Fruit fly (Drosophila melanogaster): ENCODE measurements around the gene Rat1.
A peak's percentile ranks its signal among the peaks of the same experiment; 100 is the strongest.

The Rat1 gene

DNA sequence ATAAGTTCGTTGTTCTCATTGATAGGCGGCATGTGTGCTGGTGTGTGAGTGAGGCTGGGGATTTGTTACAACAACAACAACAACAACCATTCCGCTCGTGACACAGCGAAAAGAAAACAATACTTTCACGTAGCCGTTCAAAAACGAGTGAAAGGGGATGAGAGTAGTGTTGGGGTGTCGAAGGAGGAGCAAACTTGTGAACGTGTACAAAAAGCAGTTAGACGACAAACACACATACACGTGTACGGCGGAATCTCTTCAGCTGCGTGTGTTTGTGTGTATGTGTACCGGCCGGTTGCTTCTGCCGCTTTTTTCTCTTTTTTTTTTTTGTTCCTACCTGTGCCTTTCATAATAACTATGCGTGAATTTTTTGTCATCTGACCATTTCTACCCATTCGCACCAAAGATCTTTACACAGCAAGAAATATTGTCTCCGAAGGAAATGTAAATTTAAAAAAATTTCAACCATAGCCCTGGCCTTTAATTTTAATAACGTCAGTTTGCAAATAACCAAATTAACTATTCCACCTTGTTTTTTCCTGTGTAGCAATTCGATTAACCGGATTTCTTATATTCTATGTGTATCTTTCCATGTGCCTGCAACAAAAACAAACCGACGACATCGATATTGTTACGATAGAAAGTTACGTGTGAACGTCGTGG is 14.3 kb downstream of the Rat1 start (continued):
- peak; percentile 63 for TF ChIP-seq gsb-n (tag; optimal IDR thresholded peaks at IDR 0.05)
- peak; percentile 84; the same call in 1 of the 2 replicates for TF ChIP-seq CG14014 (GFP tag; IDR thresholded peaks at IDR 0.05)
- TF ChIP-seq CG30403 (GFP tag; optimal IDR thresholded peaks at IDR 0.05), result peak; percentile 74
- TF ChIP-seq CG43689 (GFP tag; IDR thresholded peaks at IDR 0.05), result no peak
- peak; percentile 93 for TF ChIP-seq Med (GFP tag)
- TF ChIP-seq pho (GFP tag; optimal IDR thresholded peaks at IDR 0.05), result peak; percentile 50
- TF ChIP-seq Hand (GFP tag; optimal IDR thresholded peaks at IDR 0.05), result no peak
- peak; percentile 48 for TF ChIP-seq org-1 (GFP tag; optimal IDR thresholded peaks at IDR 0.05)
- no peak; the same call in 1 of the 2 replicates for TF ChIP-seq Rx (GFP tag; IDR thresholded peaks at IDR 0.05)
- TF ChIP-seq CG31365 (tag; optimal IDR thresholded peaks at IDR 0.05), result peak; percentile 54
- peak; percentile 71 for TF ChIP-seq lilli (GFP tag; optimal IDR thresholded peaks at IDR 0.05)
- TF ChIP-seq Awh (GFP tag; IDR thresholded peaks at IDR 0.05), result no peak
- no peak for TF ChIP-seq Jarid2 (GFP tag; optimal IDR thresholded peaks at IDR 0.05)
- TF ChIP-seq CG6254 (GFP tag; optimal IDR thresholded peaks at IDR 0.05), result peak; percentile 69
- peak; percentile 53 for TF ChIP-seq CG13775 (GFP tag; optimal IDR thresholded peaks at IDR 0.05)
- no peak for TF ChIP-seq abd-A (tag; optimal IDR thresholded peaks at IDR 0.05)
- TF ChIP-seq CG32772 (GFP tag; IDR thresholded peaks at IDR 0.05), result no peak
- no peak for TF ChIP-seq CG31224 (GFP tag; IDR thresholded peaks at IDR 0.05)
- peak; percentile 73 for TF ChIP-seq Hsf (GFP tag; optimal IDR thresholded peaks at IDR 0.05)
- TF ChIP-seq CG7928 (GFP tag; optimal IDR thresholded peaks at IDR 0.05), result no peak
- peak; percentile 76 for TF ChIP-seq lab (GFP tag; optimal IDR thresholded peaks at IDR 0.05)
- TF ChIP-seq HLH3B (GFP tag; IDR thresholded peaks at IDR 0.05), result peak; percentile 81; the same call in 1 of the 2 replicates
- TF ChIP-seq Chrac-16 (GFP tag; optimal IDR thresholded peaks at IDR 0.05), result peak; percentile 62
- TF ChIP-seq CG8388 (GFP tag; optimal IDR thresholded peaks at IDR 0.05), result peak; percentile 74
- no peak; the same call in none of the 3 replicates for TF ChIP-seq ase (GFP tag; IDR thresholded peaks at IDR 0.05)
- TF ChIP-seq Sox102F (GFP tag; optimal IDR thresholded peaks at IDR 0.05), result no peak
- peak; percentile 89 for TF ChIP-seq zf30C (GFP tag; optimal IDR thresholded peaks at IDR 0.05)
- TF ChIP-seq NC2β (GFP tag; optimal IDR thresholded peaks at IDR 0.05), result peak; percentile 61
- TF ChIP-seq sim (GFP tag; IDR thresholded peaks at IDR 0.05), result peak; percentile 70; the same call in 1 of the 2 replicates
- TF ChIP-seq CG6689 (GFP tag; IDR thresholded peaks at IDR 0.05), result no peak; the same call in 1 of the 2 replicates
- TF ChIP-seq CG9797 (GFP tag; optimal IDR thresholded peaks at IDR 0.05), result no peak
- TF ChIP-seq dmrt11E (tag; optimal IDR thresholded peaks at IDR 0.05), result peak; percentile 66
- TF ChIP-seq CG9932 (GFP tag; IDR thresholded peaks at IDR 0.05), result no peak
- no peak for TF ChIP-seq dmrt99B (tag; optimal IDR thresholded peaks at IDR 0.05)
- no peak for TF ChIP-seq CG12071 (GFP tag; optimal IDR thresholded peaks at IDR 0.05)
- TF ChIP-seq CG34376 (GFP tag; optimal IDR thresholded peaks at IDR 0.05), result no peak
- no peak for TF ChIP-seq esg (GFP tag; conservative IDR thresholded peaks at IDR 0.05)
- peak; percentile 59 to 75 for TF ChIP-seq dpn (GFP tag; optimal IDR thresholded peaks at IDR 0.05)
- no peak for TF ChIP-seq toy (GFP tag; IDR thresholded peaks at IDR 0.05)
- TF ChIP-seq ssp (GFP tag; IDR thresholded peaks at IDR 0.05), result no peak; the same call in 1 of the 2 replicates
- TF ChIP-seq CG5180 (GFP tag; optimal IDR thresholded peaks at IDR 0.05), result no peak
- no peak for TF ChIP-seq hkb (optimal IDR thresholded peaks at IDR 0.05)
- TF ChIP-seq hkb (GFP tag; IDR thresholded peaks at IDR 0.05), result peak; percentile 90
- peak; percentile 67 to 75 for TF ChIP-seq chif (GFP tag; optimal IDR thresholded peaks at IDR 0.05)
- no peak for TF ChIP-seq CG7987 (GFP tag; optimal IDR thresholded peaks at IDR 0.05)
- TF ChIP-seq CG8089 (GFP tag; optimal IDR thresholded peaks at IDR 0.05), result peak; percentile 31
- TF ChIP-seq seq (GFP tag; IDR thresholded peaks at IDR 0.05), result peak; percentile 67; the same call in 1 of the 2 replicates
- TF ChIP-seq sc (optimal IDR thresholded peaks at IDR 0.05), result no peak
- peak; percentile 50 for TF ChIP-seq sc (GFP tag; optimal IDR thresholded peaks at IDR 0.05)
- peak; percentile 67 for TF ChIP-seq en (GFP tag; optimal IDR thresholded peaks at IDR 0.05)
